Worm (Caenorhabditis elegans) whole organism, L4 larva: ENCODE results near the gene zyx-1.
"Not testable (repeated sequence)": the region's sequence is repeated elsewhere in the genome, so short reads cannot be mapped to it uniquely, and the experiment has no call there.

ENCODE experiments used
- D1046.2 ChIP-seq: fragments of 200-800 bp; sonication (Bioruptor generic); IDR thresholded peaks from 2 replicates; pipeline ENCODE4 v1.3.6; 2022; ENCODE audit warnings: missing genetic modification characterization, missing compliant biosample characterization
- F37D6.2 ChIP-seq: sonication (generic microtip); optimal IDR thresholded peaks from 2 replicates; lab custom pipeline; 2016; ENCODE audit warnings: mild to moderate bottlenecking, missing genetic modification characterization, missing compliant biosample characterization
- T26A8.4 ChIP-seq: fragments of 200-800 bp; sonication (Bioruptor generic); IDR thresholded peaks from 2 replicates; pipeline ENCODE4 v1.3.6; 2022; ENCODE audit warnings: missing genetic modification characterization, missing compliant biosample characterization
- Y75B8A.6 ChIP-seq: fragments of 200-800 bp; sonication (Bioruptor generic); IDR thresholded peaks from 2 replicates; pipeline ENCODE4 v1.3.6; 2022; ENCODE audit warnings: missing genetic modification reagents, missing genetic modification characterization, missing compliant biosample characterization
- ZK337.2 ChIP-seq: fragments of 200-800 bp; sonication (Bioruptor generic); IDR thresholded peaks from 2 replicates; pipeline ENCODE4 v1.3.6; 2022; ENCODE audit warnings: missing genetic modification reagents, missing genetic modification characterization, missing compliant biosample characterization
- arid-1 ChIP-seq: fragments of 200-800 bp; sonication (Bioruptor generic); conservative IDR thresholded peaks from 2 replicates; pipeline ENCODE4 v1.3.6; 2022; ENCODE audit warnings: missing genetic modification reagents, missing genetic modification characterization, missing compliant biosample characterization
- ceh-20 ChIP-seq: fragments of 200-800 bp; sonication (Bioruptor generic); IDR thresholded peaks from 2 replicates; pipeline ENCODE4 v1.3.6; 2022; ENCODE audit warnings: missing genetic modification reagents, missing genetic modification characterization, missing compliant biosample characterization
- ctbp-1 ChIP-seq: fragments of 200-800 bp; sonication (Bioruptor generic); IDR thresholded peaks from 2 replicates; pipeline ENCODE4 v1.3.6; 2022; ENCODE audit warnings: missing genetic modification reagents, missing genetic modification characterization, missing compliant biosample characterization
- daf-16 ChIP-seq, 3 experiments: sonication (generic microtip); optimal IDR thresholded peaks; 2 replicates each; lab custom pipeline; 2016 to 2017; ENCODE audit warnings: missing genetic modification characterization in 3 of 3, missing genetic modification reagents in 3 of 3, mild to moderate bottlenecking in 2 of 3, missing compliant biosample characterization in 2 of 3, missing biosample characterization in 1 of 3, moderate library complexity in 1 of 3
- dmd-6 ChIP-seq: fragments of 200-800 bp; sonication (Bioruptor generic); IDR thresholded peaks from 2 replicates; pipeline ENCODE4 v1.3.6; 2022; ENCODE audit warnings: missing genetic modification reagents, missing genetic modification characterization, missing compliant biosample characterization
- dmd-8 ChIP-seq: fragments of 200-800 bp; sonication (Bioruptor generic); IDR thresholded peaks from 2 replicates; pipeline ENCODE4 v1.3.6; 2022; ENCODE audit warnings: missing genetic modification characterization, missing compliant biosample characterization
- dmd-9 ChIP-seq: fragments of 200-800 bp; sonication (Bioruptor generic); IDR thresholded peaks from 2 replicates; pipeline ENCODE4 v1.3.6; 2022; ENCODE audit warnings: missing genetic modification reagents, missing genetic modification characterization, missing compliant biosample characterization
- dpl-1 ChIP-seq: fragments of 150-350 bp; optimal IDR thresholded peaks from 2 replicates; lab custom pipeline; 2014; ENCODE audit warnings: missing biosample characterization, missing genetic modification reagents, missing genetic modification characterization
- duxl-1 ChIP-seq: sonication (generic microtip); optimal IDR thresholded peaks from 2 replicates; lab custom pipeline; 2016; ENCODE audit warnings: mild to moderate bottlenecking, missing genetic modification characterization, moderate library complexity, missing compliant biosample characterization; ENCODE audit not compliant: poor library complexity
- dve-1 ChIP-seq: sonication (generic microtip); optimal IDR thresholded peaks from 2 replicates; lab custom pipeline; 2017; ENCODE audit warnings: antibody characterized with exemption, mild to moderate bottlenecking, missing genetic modification characterization, missing compliant biosample characterization; ENCODE audit not compliant: insufficient read depth
- egl-43 ChIP-seq: fragments of 200-800 bp; sonication (Bioruptor generic); IDR thresholded peaks from 2 replicates; pipeline ENCODE4 v1.3.6; 2022; ENCODE audit warnings: missing genetic modification reagents, missing genetic modification characterization, missing compliant biosample characterization
- hlh-11 ChIP-seq: fragments of 200-800 bp; sonication (Bioruptor generic); optimal IDR thresholded peaks from 2 replicates; lab custom pipeline; 2018; ENCODE audit warnings: mild to moderate bottlenecking, missing genetic modification characterization, missing compliant biosample characterization
- hlh-30 ChIP-seq: sonication (generic microtip); optimal IDR thresholded peaks from 2 replicates; lab custom pipeline; 2017; ENCODE audit warnings: antibody characterized with exemption, mild to moderate bottlenecking, missing genetic modification characterization, missing compliant biosample characterization; ENCODE audit not compliant: insufficient read depth
- hmg-1.1 ChIP-seq: fragments of 200-800 bp; sonication (Bioruptor generic); IDR thresholded peaks from 2 replicates; pipeline ENCODE4 v1.3.6; 2022; ENCODE audit warnings: missing genetic modification reagents, missing genetic modification characterization, missing compliant biosample characterization
- lim-7 ChIP-seq: fragments of 200-800 bp; sonication (Bioruptor generic); IDR thresholded peaks from 2 replicates; pipeline ENCODE4 v1.3.6; 2022; ENCODE audit warnings: missing genetic modification characterization, missing compliant biosample characterization
- lin-1 ChIP-seq: fragments of 200-800 bp; sonication (Bioruptor generic); IDR thresholded peaks from 2 replicates; pipeline ENCODE4 v1.3.6; 2022; ENCODE audit warnings: missing genetic modification reagents, missing genetic modification characterization, missing compliant biosample characterization
- lin-13 ChIP-seq: fragments of 150-350 bp; optimal IDR thresholded peaks from 2 replicates; lab custom pipeline; 2014; ENCODE audit warnings: missing biosample characterization, missing genetic modification reagents, missing genetic modification characterization
- lin-29 ChIP-seq: fragments of 200-800 bp; sonication (Bioruptor generic); IDR thresholded peaks from 2 replicates; pipeline ENCODE4 v1.3.6; 2022; ENCODE audit warnings: missing genetic modification reagents, missing genetic modification characterization, missing compliant biosample characterization
- lin-38 ChIP-seq: fragments of 200-800 bp; sonication (Bioruptor generic); IDR thresholded peaks from 2 replicates; pipeline ENCODE4 v1.3.6; 2022; ENCODE audit warnings: missing genetic modification reagents, missing genetic modification characterization, missing compliant biosample characterization
- lsy-2 ChIP-seq, 2 experiments: fragments of 150-350 bp in 1 of 2; sonication (generic microtip) in 1 of 2; optimal IDR thresholded peaks; 2 replicates each; lab custom pipeline; 2014 to 2017; ENCODE audit warnings: missing biosample characterization in 2 of 2, missing genetic modification characterization in 2 of 2
- madf-5 ChIP-seq, 2 experiments: fragments of 200-800 bp; sonication (Bioruptor generic); IDR thresholded peaks; 2 replicates each; pipeline ENCODE4 v1.3.6; 2022; ENCODE audit warnings: missing compliant biosample characterization in 2 of 2, missing genetic modification characterization in 2 of 2
- madf-9 ChIP-seq: fragments of 200-800 bp; sonication (Bioruptor generic); conservative IDR thresholded peaks from 2 replicates; pipeline ENCODE4 v1.3.6; 2022; ENCODE audit warnings: missing genetic modification reagents, missing genetic modification characterization, missing compliant biosample characterization
- mep-1 ChIP-seq: fragments of 150-350 bp; sonication (generic microtip); optimal IDR thresholded peaks from 3 replicates; lab custom pipeline; 2014; ENCODE audit warnings: missing biosample characterization, missing genetic modification characterization
- mes-2 ChIP-seq: sonication (generic microtip); optimal IDR thresholded peaks from 2 replicates; lab custom pipeline; 2016; ENCODE audit warnings: missing genotype, mild to moderate bottlenecking, missing genetic modification characterization, missing compliant biosample characterization; ENCODE audit not compliant: poor library complexity, severe bottlenecking
- mxl-2 ChIP-seq: fragments of 200-800 bp; sonication (Bioruptor generic); conservative IDR thresholded peaks from 2 replicates; pipeline ENCODE4 v1.3.6; 2022; ENCODE audit warnings: missing genetic modification reagents, missing genetic modification characterization, missing compliant biosample characterization
- nhr-102 ChIP-seq: sonication (generic microtip); optimal IDR thresholded peaks from 2 replicates; lab custom pipeline; 2016; ENCODE audit warnings: mild to moderate bottlenecking, missing genetic modification characterization, moderate library complexity, missing compliant biosample characterization
- nhr-28 ChIP-seq: fragments of 150-350 bp; optimal IDR thresholded peaks from 2 replicates; lab custom pipeline; 2014; ENCODE audit warnings: missing biosample characterization, missing genetic modification characterization
- nhr-41 ChIP-seq: fragments of 200-800 bp; sonication (Bioruptor generic); IDR thresholded peaks from 2 replicates; pipeline ENCODE4 v1.3.6; 2022; ENCODE audit warnings: missing genetic modification reagents, missing genetic modification characterization, missing compliant biosample characterization
- nhr-42 ChIP-seq: fragments of 200-800 bp; sonication (Bioruptor generic); IDR thresholded peaks from 2 replicates; pipeline ENCODE4 v1.3.6; 2022; ENCODE audit warnings: missing genetic modification characterization, missing compliant biosample characterization
- nhr-48 ChIP-seq: sonication (generic microtip); optimal IDR thresholded peaks from 2 replicates; lab custom pipeline; 2016; ENCODE audit warnings: mild to moderate bottlenecking, missing genetic modification characterization, missing compliant biosample characterization
- pha-4 ChIP-seq, 2 experiments: fragments of 150-350 bp in 1 of 2; fragments of 200-800 bp in 1 of 2; sonication (Bioruptor generic) in 1 of 2; IDR thresholded peaks in 1 of 2; optimal IDR thresholded peaks in 1 of 2; 2 replicates each; pipeline versions ENCODE4 v1.3.6 to Lab custom; 2014 to 2022; ENCODE audit warnings: missing genetic modification characterization in 2 of 2, missing genetic modification reagents in 2 of 2, missing biosample characterization in 1 of 2, missing compliant biosample characterization in 1 of 2
- php-3 ChIP-seq: fragments of 200-800 bp; sonication (Bioruptor generic); IDR thresholded peaks from 2 replicates; pipeline ENCODE4 v1.3.6; 2022; ENCODE audit warnings: missing genetic modification reagents, missing genetic modification characterization, missing compliant biosample characterization
- saeg-2 ChIP-seq: fragments of 200-800 bp; sonication (Bioruptor generic); IDR thresholded peaks from 2 replicates; pipeline ENCODE4 v1.3.6; 2022; ENCODE audit warnings: missing genetic modification reagents, missing genetic modification characterization, missing compliant biosample characterization
- set-16 ChIP-seq: fragments of 200-800 bp; sonication (Bioruptor generic); IDR thresholded peaks from 2 replicates; pipeline ENCODE4 v1.3.6; 2022; ENCODE audit warnings: missing genetic modification reagents, missing genetic modification characterization, missing compliant biosample characterization
- snpc-1.2 ChIP-seq: fragments of 200-800 bp; sonication (Bioruptor generic); IDR thresholded peaks from 2 replicates; pipeline ENCODE4 v1.3.6; 2022; ENCODE audit warnings: missing genetic modification reagents, missing genetic modification characterization, missing compliant biosample characterization
- spr-1 ChIP-seq: sonication (generic microtip); optimal IDR thresholded peaks from 2 replicates; lab custom pipeline; 2016; ENCODE audit warnings: mild to moderate bottlenecking, missing genetic modification characterization, missing compliant biosample characterization
- tra-1 ChIP-seq: fragments of 200-800 bp; sonication (Bioruptor generic); IDR thresholded peaks from 2 replicates; pipeline ENCODE4 v1.3.6; 2022; ENCODE audit warnings: missing genetic modification reagents, missing genetic modification characterization, missing compliant biosample characterization
- unc-62 ChIP-seq, 3 experiments: fragments of 150-350 bp in 1 of 3; sonication (generic microtip); optimal IDR thresholded peaks in 2 of 3; peaks in 1 of 3; 1 replicate in 1 of 3; 2 replicates in 2 of 3; lab custom pipeline; 2014 to 2017; ENCODE audit warnings: missing biosample characterization in 3 of 3, missing genetic modification characterization in 3 of 3, missing genetic modification reagents in 3 of 3, missing genotype in 1 of 3
- vab-7 ChIP-seq: fragments of 200-800 bp; sonication (Bioruptor generic); IDR thresholded peaks from 2 replicates; pipeline ENCODE4 v1.3.6; 2022; ENCODE audit warnings: missing genetic modification reagents, missing genetic modification characterization, missing compliant biosample characterization
- zfp-3 ChIP-seq: fragments of 200-800 bp; sonication (Bioruptor generic); conservative IDR thresholded peaks from 2 replicates; pipeline ENCODE4 v1.3.6; 2022; ENCODE audit warnings: missing genetic modification reagents, missing genetic modification characterization, missing compliant biosample characterization
- zip-11 ChIP-seq: fragments of 200-800 bp; sonication (Bioruptor generic); IDR thresholded peaks from 2 replicates; pipeline ENCODE4 v1.3.6; 2022; ENCODE audit warnings: missing genetic modification characterization, missing compliant biosample characterization

Gene zyx-1

ce11 chrII:13016381-13016780 lies 40.3 kb upstream of the zyx-1 start:
- 0 out of 2 replicates have a peak, but pooled peaks have one; percentile 41 for TF ChIP-seq Y75B8A.6 (GFP tag; lab: Robert Waterston, UW)
- TF ChIP-seq hlh-11 (tag; lab: Kevin White, UChicago) = peak; percentile 69
- peak; percentile 89 for TF ChIP-seq lin-1 (GFP tag; lab: Robert Waterston, UW)
- TF ChIP-seq mxl-2 (GFP tag; lab: Robert Waterston, UW) = peak; percentile 65
- TF ChIP-seq daf-16 (GFP tag; optimal IDR thresholded peaks at IDR 0.05; lab: Kevin White, UChicago) = peak in 1 of 2 experiments; percentile 13
- TF ChIP-seq daf-16, unc-62, pha-4 (tag; optimal IDR thresholded peaks at IDR 0.05; lab: Kevin White, UChicago): not testable (repeated sequence)
- TF ChIP-seq vab-7 (GFP tag; lab: Robert Waterston, UW) = peak; percentile 69; the same call in 1 of the 2 replicates
- 0 out of 4 replicates have a peak, but pooled peaks of 1 of the 2 experiments have one; percentile 46 for TF ChIP-seq madf-5 (GFP tag; IDR thresholded peaks at IDR 0.05; lab: Robert Waterston, UW)
- TF ChIP-seq php-3 (GFP tag; lab: Robert Waterston, UW) = peak; percentile 81
- TF ChIP-seq nhr-48 (tag; lab: Kevin White, UChicago) = peak; percentile 21
- TF ChIP-seq dmd-8 (GFP tag; lab: Robert Waterston, UW) = peak; percentile 65; the same call in 1 of the 2 replicates
- peak; percentile 80 for TF ChIP-seq madf-9 (GFP tag; lab: Robert Waterston, UW)
- TF ChIP-seq hmg-1.1 (GFP tag; lab: Robert Waterston, UW) = peak; percentile 92
- TF ChIP-seq egl-43 (GFP tag; lab: Robert Waterston, UW) = peak; percentile 84
- peak in 1 of 2 experiments; percentile 16 for TF ChIP-seq unc-62 (GFP tag; optimal IDR thresholded peaks at IDR 0.05 in 1 of 2; lab: Kevin White, UChicago)
- peak; percentile 75; the same call in 1 of the 2 replicates for TF ChIP-seq saeg-2 (GFP tag; lab: Robert Waterston, UW)
- TF ChIP-seq D1046.2 (GFP tag; lab: Robert Waterston, UW) = peak; percentile 60; the same call in 1 of the 2 replicates
- TF ChIP-seq lin-29 = peak; percentile 91
- peak; percentile 29; the same call in 1 of the 2 replicates for TF ChIP-seq set-16 (GFP tag; lab: Robert Waterston, UW)
- 0 out of 2 replicates have a peak, but pooled peaks have one; percentile 25 for TF ChIP-seq snpc-1.2 (GFP tag; lab: Robert Waterston, UW)
- TF ChIP-seq ceh-20 (GFP tag; lab: Robert Waterston, UW) = peak; percentile 96
- peak; percentile 83 for TF ChIP-seq nhr-41 (GFP tag; lab: Robert Waterston, UW)
- peak; percentile 88; the same call in 1 of the 2 replicates for TF ChIP-seq tra-1 (GFP tag; lab: Robert Waterston, UW)
- peak; percentile 9 for TF ChIP-seq duxl-1
- peak; percentile 6 for TF ChIP-seq spr-1 (tag; lab: Kevin White, UChicago)
- TF ChIP-seq mes-2 (tag; lab: Kevin White, UChicago) = peak; percentile 69
- TF ChIP-seq zfp-3 (GFP tag; lab: Robert Waterston, UW) = peak; percentile 90
- TF ChIP-seq dmd-9 = peak; percentile 92
- TF ChIP-seq nhr-102 (tag; lab: Kevin White, UChicago) = peak; percentile 89
- 0 out of 2 replicates have a peak, but pooled peaks have one; percentile 25 for TF ChIP-seq zip-11 (GFP tag; lab: Robert Waterston, UW)
- TF ChIP-seq lsy-2 (tag; optimal IDR thresholded peaks at IDR 0.05; lab: Kevin White, UChicago) = peak; percentile 2 to 60
- TF ChIP-seq lim-7 (GFP tag; lab: Robert Waterston, UW) = 0 out of 2 replicates have a peak, but pooled peaks have one; percentile 37
- peak; percentile 16 for TF ChIP-seq dpl-1
- TF ChIP-seq dve-1 (tag; lab: Kevin White, UChicago) = peak; percentile 63
- TF ChIP-seq T26A8.4 (GFP tag; lab: Robert Waterston, UW) = peak; percentile 97
- peak; percentile 21 for TF ChIP-seq lin-13 (GFP tag; lab: Kevin White, UChicago)
- peak; percentile 20 for TF ChIP-seq hlh-30 (tag; lab: Kevin White, UChicago)
- TF ChIP-seq nhr-28 (tag; lab: Kevin White, UChicago) = peak; percentile 33
- peak; percentile 50 for TF ChIP-seq mep-1 (tag; lab: Kevin White, UChicago)
- peak; percentile 96 for TF ChIP-seq dmd-6 (GFP tag; lab: Robert Waterston, UW)
- TF ChIP-seq nhr-42 (GFP tag; lab: Robert Waterston, UW) = peak; percentile 95
- peak; percentile 64 for TF ChIP-seq F37D6.2
- TF ChIP-seq arid-1 (GFP tag; lab: Robert Waterston, UW) = peak; percentile 91
- peak; percentile 89 for TF ChIP-seq lin-38
- peak; percentile 94 for TF ChIP-seq pha-4 (GFP tag; IDR thresholded peaks at IDR 0.05; lab: Robert Waterston, UW)
- TF ChIP-seq ctbp-1 (GFP tag; lab: Robert Waterston, UW) = peak; percentile 90
- TF ChIP-seq ZK337.2 (GFP tag; lab: Robert Waterston, UW) = peak; percentile 50; the same call in 1 of the 2 replicates
